Worm (Caenorhabditis elegans) whole organism, L2 larva: ENCODE measurements around the gene F55E10.2.

ENCODE experiments used
- C34F6.9 ChIP-seq: fragments of 150-350 bp; optimal IDR thresholded peaks from 2 replicates; lab custom pipeline; 2014; ENCODE audit warnings: missing biosample characterization, missing genetic modification characterization
- F13H6.1 ChIP-seq: sonication (generic microtip); optimal IDR thresholded peaks from 2 replicates; lab custom pipeline; 2016; ENCODE audit warnings: missing genetic modification characterization, missing compliant biosample characterization
- R02D3.7 ChIP-seq: fragments of 150-350 bp; optimal IDR thresholded peaks from 2 replicates; lab custom pipeline; 2014; ENCODE audit warnings: missing biosample characterization, missing genetic modification characterization
- ZK546.5 ChIP-seq: sonication (generic microtip); optimal IDR thresholded peaks from 2 replicates; lab custom pipeline; 2017; ENCODE audit warnings: missing biosample characterization, missing genetic modification characterization
- alr-1 ChIP-seq: fragments of 150-350 bp; optimal IDR thresholded peaks from 2 replicates; lab custom pipeline; 2014; ENCODE audit warnings: missing biosample characterization, missing genetic modification characterization
- aly-2 ChIP-seq: fragments of 150-350 bp; optimal IDR thresholded peaks from 2 replicates; lab custom pipeline; 2014; ENCODE audit warnings: missing biosample characterization, missing genetic modification characterization
- ceh-16 ChIP-seq: fragments of 150-350 bp; optimal IDR thresholded peaks from 2 replicates; lab custom pipeline; 2014; ENCODE audit warnings: missing biosample characterization, missing genetic modification characterization
- crh-2 ChIP-seq: sonication (generic microtip); optimal IDR thresholded peaks from 2 replicates; lab custom pipeline; 2017; ENCODE audit warnings: missing biosample characterization, missing genetic modification characterization
- dmd-4 ChIP-seq: sonication (generic microtip); optimal IDR thresholded peaks from 2 replicates; lab custom pipeline; 2017; ENCODE audit warnings: missing biosample characterization, missing genetic modification characterization
- egl-27 ChIP-seq: sonication (generic microtip); optimal IDR thresholded peaks from 3 replicates; lab custom pipeline; 2017; ENCODE audit warnings: missing biosample characterization, missing genetic modification reagents, missing genetic modification characterization
- elt-1 ChIP-seq: fragments of 150-350 bp; optimal IDR thresholded peaks from 2 replicates; lab custom pipeline; 2014; ENCODE audit warnings: missing biosample characterization, missing genetic modification characterization
- elt-3 ChIP-seq: sonication (generic microtip); optimal IDR thresholded peaks from 2 replicates; lab custom pipeline; 2017; ENCODE audit warnings: missing biosample characterization, missing genetic modification characterization
- gmeb-1 ChIP-seq: fragments of 150-350 bp; optimal IDR thresholded peaks from 2 replicates; lab custom pipeline; 2014; ENCODE audit warnings: missing biosample characterization, missing genetic modification characterization
- lin-39 ChIP-seq: fragments of 150-350 bp; optimal IDR thresholded peaks from 2 replicates; lab custom pipeline; 2014; ENCODE audit warnings: missing biosample characterization, missing genetic modification reagents, missing genetic modification characterization
- lsy-2 ChIP-seq, 2 experiments: fragments of 150-350 bp in 1 of 2; sonication (generic microtip) in 1 of 2; optimal IDR thresholded peaks; 2 replicates each; lab custom pipeline; 2014 to 2017; ENCODE audit warnings: missing biosample characterization in 2 of 2, missing genetic modification characterization in 2 of 2
- mab-5 ChIP-seq: fragments of 150-350 bp; optimal IDR thresholded peaks from 2 replicates; lab custom pipeline; 2014; ENCODE audit warnings: missing biosample characterization, missing genetic modification characterization
- nhr-10 ChIP-seq: sonication (generic microtip); optimal IDR thresholded peaks from 2 replicates; lab custom pipeline; 2017; ENCODE audit warnings: missing biosample characterization, missing genetic modification characterization
- nhr-11 ChIP-seq: fragments of 150-350 bp; optimal IDR thresholded peaks from 2 replicates; lab custom pipeline; 2014; ENCODE audit warnings: missing biosample characterization, missing genetic modification characterization
- nhr-12 ChIP-seq: fragments of 150-350 bp; optimal IDR thresholded peaks from 2 replicates; lab custom pipeline; 2014; ENCODE audit warnings: missing biosample characterization, missing genetic modification characterization
- nhr-129 ChIP-seq: fragments of 150-350 bp; optimal IDR thresholded peaks from 2 replicates; lab custom pipeline; 2014; ENCODE audit warnings: missing biosample characterization, missing genetic modification characterization
- nhr-23 ChIP-seq: fragments of 150-350 bp; optimal IDR thresholded peaks from 2 replicates; lab custom pipeline; 2014; ENCODE audit warnings: missing biosample characterization, missing genetic modification reagents, missing genetic modification characterization
- nhr-25 ChIP-seq: fragments of 150-350 bp; sonication (generic microtip); optimal IDR thresholded peaks from 3 replicates; lab custom pipeline; 2014; ENCODE audit warnings: missing biosample characterization, missing genetic modification characterization
- nhr-77 ChIP-seq: fragments of 150-350 bp; optimal IDR thresholded peaks from 2 replicates; lab custom pipeline; 2014; ENCODE audit warnings: missing biosample characterization, missing genetic modification characterization
- sma-9 ChIP-seq, 2 experiments: fragments of 150-350 bp in 1 of 2; sonication (generic microtip) in 1 of 2; optimal IDR thresholded peaks; 2 replicates each; lab custom pipeline; 2014 to 2016; ENCODE audit warnings: missing genetic modification characterization in 2 of 2, mild to moderate bottlenecking in 1 of 2, missing biosample characterization in 1 of 2, missing compliant biosample characterization in 1 of 2, missing genetic modification reagents in 1 of 2, moderate library complexity in 1 of 2
- unc-39 ChIP-seq: fragments of 150-350 bp; optimal IDR thresholded peaks from 2 replicates; lab custom pipeline; 2014; ENCODE audit warnings: missing biosample characterization, missing genetic modification characterization
- unc-55 ChIP-seq: fragments of 150-350 bp; sonication (generic microtip); optimal IDR thresholded peaks from 3 replicates; lab custom pipeline; 2014; ENCODE audit warnings: missing biosample characterization, missing genetic modification reagents, missing genetic modification characterization
- unc-62 ChIP-seq: fragments of 150-350 bp; optimal IDR thresholded peaks from 2 replicates; lab custom pipeline; 2014; ENCODE audit warnings: missing biosample characterization, missing genetic modification reagents, missing genetic modification characterization
- zag-1 ChIP-seq: fragments of 150-350 bp; optimal IDR thresholded peaks from 2 replicates; lab custom pipeline; 2014; ENCODE audit warnings: missing biosample characterization, missing genetic modification characterization
- ztf-1 ChIP-seq: fragments of 200-800 bp; sonication (Bioruptor generic); conservative IDR thresholded peaks from 2 replicates; pipeline ENCODE4 v1.3.6; 2022; ENCODE audit warnings: missing genetic modification characterization, missing compliant biosample characterization
- ztf-11 ChIP-seq: sonication (generic microtip); optimal IDR thresholded peaks from 2 replicates; lab custom pipeline; 2017; ENCODE audit warnings: missing biosample characterization, missing genetic modification characterization
- ztf-4 ChIP-seq: fragments of 150-350 bp; optimal IDR thresholded peaks from 2 replicates; lab custom pipeline; 2014; ENCODE audit warnings: missing biosample characterization, missing genetic modification characterization

Gene F55E10.2

DNA sequence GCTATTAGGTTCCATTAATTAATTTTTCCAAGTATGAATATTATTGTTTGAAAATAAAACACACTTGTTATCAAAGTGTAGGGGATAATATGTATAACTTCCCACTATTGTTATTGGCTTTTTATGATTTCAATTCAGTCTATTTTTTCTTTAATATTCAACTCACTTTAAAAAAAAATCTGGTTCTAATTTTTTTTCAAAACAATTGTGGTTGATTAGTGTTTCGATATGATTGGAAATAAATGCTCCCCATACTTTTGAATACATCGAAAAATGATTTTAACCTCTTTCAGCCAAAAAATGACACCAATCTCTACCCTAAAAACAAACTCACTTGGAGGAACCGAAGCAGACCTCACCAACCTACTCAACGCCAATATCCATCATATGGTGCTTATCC lies at the start of gene F55E10.2:
F55E10.2 (plus strand) TSS at position 301 of the 400 bp plus-strand sequence.
- TF ChIP-seq nhr-25 (tag; lab: Kevin White, UChicago) (no peak), ztf-11 (tag; lab: Kevin White, UChicago) (no peak), C34F6.9 (tag; lab: Kevin White, UChicago) (no peak), lsy-2 (tag; optimal IDR thresholded peaks at IDR 0.05; lab: Kevin White, UChicago) (no peak), dmd-4 (tag; lab: Kevin White, UChicago) (no peak), nhr-10 (tag; lab: Kevin White, UChicago) (no peak), ceh-16 (tag; lab: Kevin White, UChicago) (no peak), lin-39 (tag; lab: Kevin White, UChicago) (no peak), egl-27 (tag; lab: Kevin White, UChicago) (no peak)

DNA sequence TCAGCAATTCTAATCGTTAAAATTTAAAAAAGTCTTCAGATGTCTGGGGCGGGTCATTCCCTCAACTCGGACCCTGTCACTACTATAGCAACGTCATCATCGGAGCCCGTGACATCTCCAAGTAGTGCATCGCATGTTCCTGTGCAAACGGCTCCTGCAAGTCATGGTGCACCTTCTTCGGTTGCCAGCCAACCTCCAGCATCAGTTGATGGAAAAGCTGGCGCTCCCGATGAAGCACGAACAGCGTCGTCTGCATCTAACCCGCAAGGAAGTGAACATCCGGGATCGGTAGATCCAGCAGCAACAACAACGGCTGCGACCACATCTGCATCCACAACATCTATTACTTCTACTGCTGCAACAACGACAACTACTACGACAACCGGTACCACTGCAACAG lies 45.9 kb upstream of the F55E10.2 start, which contains the start of gene R09F10.3:
R09F10.3 (plus strand) TSS at position 40 of the 400 bp plus-strand sequence.
- no peak for TF ChIP-seq nhr-129 (tag; lab: Kevin White, UChicago)
- no peak for TF ChIP-seq nhr-11
- TF ChIP-seq F13H6.1 (tag; lab: Kevin White, UChicago): no peak
- no peak for TF ChIP-seq lsy-2 (tag; optimal IDR thresholded peaks at IDR 0.05; lab: Kevin White, UChicago)
- no peak for TF ChIP-seq dmd-4 (tag; lab: Kevin White, UChicago)
- TF ChIP-seq ZK546.5 (tag; lab: Kevin White, UChicago): no peak
- TF ChIP-seq R02D3.7 (tag; lab: Kevin White, UChicago): no peak
- TF ChIP-seq ztf-4 (tag; lab: Kevin White, UChicago): no peak
- no peak for TF ChIP-seq unc-55
- no peak for TF ChIP-seq unc-62
- TF ChIP-seq gmeb-1 (tag; lab: Kevin White, UChicago): no peak
- no peak for TF ChIP-seq egl-27 (tag; lab: Kevin White, UChicago)
- no peak for TF ChIP-seq elt-3
- TF ChIP-seq ztf-1: no peak
- TF ChIP-seq aly-2: no peak
- no peak for TF ChIP-seq nhr-23 (tag; lab: Kevin White, UChicago)

DNA sequence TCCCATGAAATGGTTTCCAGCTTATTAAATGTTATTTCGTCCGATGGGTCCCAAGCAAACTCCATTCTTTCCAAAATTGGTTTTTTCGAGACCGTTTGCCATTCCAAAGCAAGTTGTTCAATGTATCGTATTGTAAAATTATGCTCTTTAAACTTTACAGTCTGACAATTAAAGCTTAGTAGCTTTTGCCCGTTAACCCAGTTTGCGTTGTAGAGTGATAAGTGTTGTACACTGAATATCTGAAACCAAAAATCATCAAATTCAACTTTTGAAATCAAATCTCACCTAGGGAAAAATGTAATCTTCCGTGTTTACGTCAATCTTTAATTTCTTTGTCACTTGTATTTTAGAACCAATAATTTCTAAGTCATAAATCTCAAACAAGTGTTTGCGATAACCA lies 43.2 kb upstream of the F55E10.2 start:
- TF ChIP-seq sma-9 (GFP tag; optimal IDR thresholded peaks at IDR 0.05; lab: Kevin White, UChicago): no peak
- no peak for TF ChIP-seq sma-9 (tag; optimal IDR thresholded peaks at IDR 0.05; lab: Kevin White, UChicago)
- TF ChIP-seq nhr-23 (tag; lab: Kevin White, UChicago): no peak
- no peak for TF ChIP-seq lsy-2 (tag; optimal IDR thresholded peaks at IDR 0.05; lab: Kevin White, UChicago)
- no peak for TF ChIP-seq crh-2 (tag; lab: Kevin White, UChicago)
- TF ChIP-seq ztf-4 (tag; lab: Kevin White, UChicago): no peak
- no peak for TF ChIP-seq elt-1 (tag; lab: Kevin White, UChicago)
- TF ChIP-seq nhr-11: no peak
- TF ChIP-seq alr-1 (tag; lab: Kevin White, UChicago): no peak
- no peak for TF ChIP-seq R02D3.7 (tag; lab: Kevin White, UChicago)
- TF ChIP-seq, all 48 proteins: peak for 0

DNA sequence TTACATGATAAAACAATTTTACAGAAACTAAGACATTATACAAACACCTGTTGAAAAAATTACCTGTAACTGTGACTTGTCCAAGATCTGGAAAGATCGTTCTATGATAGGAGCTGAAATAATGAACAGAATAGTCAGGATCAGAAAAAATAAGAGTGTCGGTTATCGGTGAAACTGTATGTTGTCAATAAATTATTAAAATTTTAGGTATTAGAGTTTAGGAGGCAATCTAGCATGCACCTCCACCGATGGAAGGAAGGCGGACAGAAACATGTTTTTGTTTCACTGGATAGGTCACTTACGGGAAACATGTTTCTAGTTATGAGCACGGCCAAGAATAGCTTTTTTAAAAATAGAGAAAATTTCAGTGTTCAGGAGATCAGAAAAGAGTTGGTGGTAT lies 40.9 kb upstream of the F55E10.2 start, which contains the start of gene ced-13:
ced-13 (minus strand) TSS at position 101 of the 400 bp plus-strand sequence.
- TF ChIP-seq C34F6.9 (tag; lab: Kevin White, UChicago) (no peak), nhr-10 (tag; lab: Kevin White, UChicago) (no peak)

DNA sequence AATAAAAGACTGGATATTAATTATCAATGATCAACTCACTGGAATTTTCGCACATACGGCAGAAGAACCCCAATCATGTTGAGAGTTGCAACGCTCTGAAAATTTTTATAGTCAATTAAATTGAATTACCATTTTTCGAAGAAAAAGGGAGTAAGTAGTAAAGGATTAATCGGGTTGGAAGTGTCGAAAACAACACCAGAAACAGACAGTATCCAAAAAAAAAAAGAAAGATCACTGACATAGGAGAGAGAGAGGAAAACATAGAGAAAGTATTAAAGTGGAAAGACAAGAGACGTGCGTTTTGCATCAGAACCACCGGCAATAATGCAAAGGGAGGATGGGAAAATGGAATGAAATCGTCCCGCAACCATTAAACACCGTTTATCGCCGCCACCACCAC lies 38.2 kb upstream of the F55E10.2 start, which contains the start of gene inx-5:
inx-5 (minus strand) TSS at position 101 of the 400 bp plus-strand sequence.
- no peak for TF ChIP-seq unc-39 (tag; lab: Kevin White, UChicago)
- TF ChIP-seq ceh-16 (tag; lab: Kevin White, UChicago): no peak
- no peak for TF ChIP-seq nhr-12 (tag; lab: Kevin White, UChicago)
- no peak for TF ChIP-seq ztf-1
- TF ChIP-seq egl-27 (tag; lab: Kevin White, UChicago): no peak
- no peak for TF ChIP-seq ztf-11 (tag; lab: Kevin White, UChicago)
- TF ChIP-seq mab-5: no peak
- TF ChIP-seq zag-1: no peak
- TF ChIP-seq ZK546.5 (tag; lab: Kevin White, UChicago): no peak
- no peak for TF ChIP-seq nhr-129 (tag; lab: Kevin White, UChicago)
- TF ChIP-seq nhr-77: no peak

DNA sequence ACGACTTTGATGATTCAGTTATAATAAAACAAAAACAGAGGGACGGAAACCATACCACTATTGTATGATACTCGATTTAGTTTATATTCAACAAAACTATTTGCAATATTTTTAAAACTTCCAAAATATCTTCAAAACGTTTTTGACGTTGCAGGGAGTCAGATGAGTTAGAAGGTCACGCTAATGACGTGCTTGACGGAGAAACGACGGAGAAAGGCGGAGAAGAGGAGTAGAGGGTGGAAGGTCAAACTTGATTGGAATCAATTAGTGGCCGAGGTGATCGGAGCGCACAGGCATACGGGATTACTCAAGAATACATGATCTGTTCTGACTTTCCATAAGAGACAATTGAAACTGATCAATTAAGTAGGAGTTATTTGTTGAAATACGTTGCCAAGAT lies 37.7 kb upstream of the F55E10.2 start:
- TF ChIP-seq nhr-23 (tag; lab: Kevin White, UChicago) (no peak), nhr-25 (tag; lab: Kevin White, UChicago) (peak; percentile 39)
